Fruit fly (Drosophila melanogaster) whole organism, wandering third instar larva: Measurements from ENCODE around the gene LysRS.
A peak's percentile ranks its signal among the peaks of the same experiment; 100 is the strongest.

ENCODE experiments used
- Abd-B ChIP-seq: fragments of >200 bp; optimal IDR thresholded peaks from 2 replicates; lab custom pipeline; 2017; ENCODE audit warnings: missing biosample characterization, missing genetic modification characterization
- CG32264 ChIP-seq: fragments of 200-800 bp; sonication (Bioruptor generic); optimal IDR thresholded peaks from 2 replicates; lab custom pipeline; 2016; ENCODE audit warnings: missing biosample characterization, missing genetic modification characterization
- CrebA ChIP-seq: fragments of 200-800 bp; sonication (Bioruptor generic); optimal IDR thresholded peaks from 2 replicates; lab custom pipeline; 2016; ENCODE audit warnings: missing biosample characterization, mild to moderate bottlenecking, missing genetic modification characterization, borderline replicate concordance
- Dfd ChIP-seq: fragments of >200 bp; optimal IDR thresholded peaks from 2 replicates; lab custom pipeline; 2017; ENCODE audit warnings: missing biosample characterization, missing genetic modification characterization
- Dif ChIP-seq: fragments of 200-275, 200-300 bp; sonication (Bioruptor generic); optimal IDR thresholded peaks from 2 replicates; lab custom pipeline; 2018; ENCODE audit warnings: missing biosample characterization, missing genetic modification characterization; ENCODE audit not compliant: partially characterized antibody
- GATAd ChIP-seq: sonication (Bioruptor generic); optimal IDR thresholded peaks from 2 replicates; lab custom pipeline; 2016; ENCODE audit warnings: missing biosample characterization, missing genetic modification characterization
- Hnf4 ChIP-seq: fragments of 200-800 bp; sonication (Bioruptor generic); optimal IDR thresholded peaks from 2 replicates; lab custom pipeline; 2016; ENCODE audit warnings: missing biosample characterization, mild to moderate bottlenecking, missing genetic modification characterization
- Hr78 ChIP-seq: fragments of >200 bp; optimal IDR thresholded peaks from 2 replicates; lab custom pipeline; 2017; ENCODE audit warnings: missing biosample characterization, missing genetic modification characterization
- Hr83 ChIP-seq: fragments of 200-300 bp; sonication (Bioruptor generic); optimal IDR thresholded peaks from 2 replicates; lab custom pipeline; 2016; ENCODE audit warnings: missing biosample characterization, mild to moderate bottlenecking, missing genetic modification characterization, moderate library complexity; ENCODE audit not compliant: poor library complexity, severe bottlenecking
- Jra ChIP-seq: sonication (Bioruptor generic); optimal IDR thresholded peaks from 2 replicates; lab custom pipeline; 2016; ENCODE audit warnings: missing biosample characterization, missing genetic modification characterization
- Mio ChIP-seq: sonication (Bioruptor generic); optimal IDR thresholded peaks from 2 replicates; lab custom pipeline; 2016; ENCODE audit warnings: missing biosample characterization, missing genetic modification characterization
- Myc ChIP-seq: fragments of >200 bp; optimal IDR thresholded peaks from 2 replicates; lab custom pipeline; 2017
- N ChIP-seq: fragments of >200 bp; optimal IDR thresholded peaks from 2 replicates; lab custom pipeline; 2018; ENCODE audit warnings: missing biosample characterization, missing external identifiers, missing genetic modification characterization
- OdsH ChIP-seq: fragments of 200-800 bp; sonication (Bioruptor generic); optimal IDR thresholded peaks from 2 replicates; lab custom pipeline; 2016; ENCODE audit warnings: missing biosample characterization, mild to moderate bottlenecking, missing genetic modification characterization
- Rel ChIP-seq, 2 experiments: fragments of 200-800 bp; sonication (Bioruptor generic) in 1 of 2; optimal IDR thresholded peaks; 2 replicates in 1 of 2; 3 replicates in 1 of 2; lab custom pipeline; 2016 to 2019; ENCODE audit warnings: mild to moderate bottlenecking in 2 of 2, missing biosample characterization in 2 of 2, missing genetic modification characterization in 2 of 2, moderate library complexity in 1 of 2
- Sp1 ChIP-seq: fragments of 200-800 bp; sonication (Bioruptor generic); optimal IDR thresholded peaks from 3 replicates; lab custom pipeline; 2019; ENCODE audit warnings: missing biosample characterization, mild to moderate bottlenecking, missing genetic modification characterization, moderate library complexity
- Vsx2 ChIP-seq: fragments of 200-300, 225-300 bp; sonication (Bioruptor generic); optimal IDR thresholded peaks from 2 replicates; lab custom pipeline; 2018; ENCODE audit warnings: missing biosample characterization, missing genetic modification characterization; ENCODE audit not compliant: partially characterized antibody
- br ChIP-seq: fragments of 200-800 bp; sonication (Bioruptor generic); optimal IDR thresholded peaks from 2 replicates; lab custom pipeline; 2016; ENCODE audit warnings: missing biosample characterization, missing genetic modification characterization
- brk ChIP-seq: fragments of 200-800 bp; sonication (Bioruptor generic); optimal IDR thresholded peaks from 2 replicates; lab custom pipeline; 2016; ENCODE audit warnings: missing biosample characterization, mild to moderate bottlenecking, missing genetic modification characterization
- dl ChIP-seq, 2 experiments: fragments of 175-275, 200-275 bp in 1 of 2; fragments of 200-275 bp in 1 of 2; sonication (Bioruptor generic); optimal IDR thresholded peaks; lab custom pipeline; 2018; ENCODE audit warnings: mild to moderate bottlenecking in 2 of 2, missing biosample characterization in 2 of 2, missing genetic modification characterization in 2 of 2, moderate library complexity in 2 of 2; ENCODE audit not compliant: partially characterized antibody in 2 of 2, insufficient read depth in 1 of 2
- dmrt93B ChIP-seq: fragments of 200-800 bp; sonication (Bioruptor generic); optimal IDR thresholded peaks from 2 replicates; lab custom pipeline; 2018; ENCODE audit warnings: missing biosample characterization, mild to moderate bottlenecking, missing genetic modification characterization
- dsf ChIP-seq: sonication (Bioruptor generic); optimal IDR thresholded peaks from 2 replicates; lab custom pipeline; 2016; ENCODE audit warnings: missing biosample characterization, missing genetic modification characterization, borderline replicate concordance
- ey ChIP-seq: fragments of 200-800 bp; sonication (Bioruptor generic); optimal IDR thresholded peaks from 2 replicates; lab custom pipeline; 2016; ENCODE audit warnings: missing biosample characterization, missing genetic modification characterization
- foxo ChIP-seq, 2 experiments: fragments of 200-800 bp; sonication (Bioruptor generic); optimal IDR thresholded peaks; 2 replicates in 1 of 2; 3 replicates in 1 of 2; lab custom pipeline; 2016 to 2017; ENCODE audit warnings: missing biosample characterization in 2 of 2, missing genetic modification characterization in 2 of 2
- fru ChIP-seq: fragments of 200-800 bp; sonication (Bioruptor generic); optimal IDR thresholded peaks from 3 replicates; lab custom pipeline; 2016; ENCODE audit warnings: missing biosample characterization, mild to moderate bottlenecking, missing genetic modification characterization
- h ChIP-seq: fragments of 200-800 bp; sonication (Bioruptor generic); optimal IDR thresholded peaks from 3 replicates; lab custom pipeline; 2016; ENCODE audit warnings: missing biosample characterization, mild to moderate bottlenecking, missing genetic modification characterization
- jim ChIP-seq: fragments of 175-275, 200-325 bp; sonication (Bioruptor generic); optimal IDR thresholded peaks from 2 replicates; lab custom pipeline; 2016; ENCODE audit warnings: missing biosample characterization, mild to moderate bottlenecking, missing genetic modification characterization
- lola ChIP-seq: fragments of >200 bp; optimal IDR thresholded peaks from 2 replicates; lab custom pipeline; 2017; ENCODE audit warnings: missing biosample characterization, missing genetic modification characterization
- pan ChIP-seq: fragments of >200 bp; optimal IDR thresholded peaks from 2 replicates; lab custom pipeline; 2017
- psq ChIP-seq: fragments of 200-800 bp; sonication (Bioruptor generic); optimal IDR thresholded peaks from 3 replicates; lab custom pipeline; 2017; ENCODE audit warnings: missing biosample characterization, mild to moderate bottlenecking, missing genetic modification characterization, moderate library complexity
- sage ChIP-seq: fragments of 200-800 bp; sonication (Bioruptor generic); optimal IDR thresholded peaks from 2 replicates; lab custom pipeline; 2016; ENCODE audit warnings: missing biosample characterization, mild to moderate bottlenecking, missing genetic modification characterization
- sv ChIP-seq: fragments of 200-800 bp; sonication (Bioruptor generic); optimal IDR thresholded peaks from 3 replicates; lab custom pipeline; 2016; ENCODE audit warnings: missing biosample characterization, missing genetic modification characterization
- tai ChIP-seq: sonication (Bioruptor generic); optimal IDR thresholded peaks from 2 replicates; lab custom pipeline; 2016; ENCODE audit warnings: missing biosample characterization, missing genetic modification characterization
- usp ChIP-seq: fragments of >200 bp; optimal IDR thresholded peaks from 2 replicates; lab custom pipeline; 2017; ENCODE audit warnings: missing biosample characterization, missing genetic modification characterization
- woc ChIP-seq: sonication (Bioruptor generic); optimal IDR thresholded peaks from 2 replicates; lab custom pipeline; 2016; ENCODE audit warnings: missing biosample characterization, mild to moderate bottlenecking, missing genetic modification characterization

LysRS gene

DNA sequence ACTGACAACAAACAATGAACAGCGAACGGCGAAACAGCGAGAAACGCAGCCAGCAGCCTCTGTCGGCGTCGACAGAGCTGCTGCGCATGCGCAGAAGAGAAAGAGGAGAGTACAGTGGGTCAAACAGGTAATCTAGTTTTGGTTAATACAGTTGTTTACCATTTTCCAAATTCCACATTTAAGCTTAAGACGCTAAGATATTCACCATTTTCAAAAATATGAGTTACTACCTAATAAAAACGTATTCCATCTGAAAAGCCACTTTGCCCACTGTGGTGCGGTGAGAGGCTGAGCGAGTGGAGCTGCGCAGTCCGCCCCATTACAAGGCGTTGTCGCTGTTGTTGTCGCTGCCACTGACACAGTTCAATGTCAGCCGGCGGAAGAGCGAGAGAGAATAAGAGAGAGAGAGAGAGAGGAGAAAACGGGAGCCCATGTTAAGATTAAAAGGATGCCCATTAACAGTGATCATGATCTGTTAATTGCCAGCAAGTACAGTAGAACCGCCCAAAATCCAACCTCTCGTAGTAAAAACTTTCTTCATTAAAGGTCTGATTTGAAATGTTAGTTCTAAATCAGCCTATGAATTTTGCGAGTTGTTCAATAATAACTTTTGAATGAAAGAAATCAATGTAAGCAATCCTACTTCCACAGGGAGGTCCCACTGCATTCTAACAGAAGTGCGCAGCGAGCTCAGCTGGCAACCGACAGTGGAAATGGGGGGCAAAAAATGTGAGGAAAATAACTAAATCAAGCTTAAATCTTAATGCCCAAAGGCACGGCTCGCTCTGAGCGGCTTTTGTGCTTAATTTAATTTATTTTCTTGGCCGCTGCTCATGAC is 42.3 kb upstream of the LysRS start (continued):
- TF ChIP-seq GATAd (GFP tag; lab: Kevin White, UChicago) (peak; percentile 79), h (GFP tag; lab: Kevin White, UChicago) (peak; percentile 98), dl (GFP tag; optimal IDR thresholded peaks at IDR 0.05; lab: Kevin White, UChicago; ENCODE audit: insufficient read depth in 1 of 2, partially characterized antibody in 2 of 2) (no peak), Hr78 (GFP tag; lab: Kevin White, UChicago) (no peak), Hr83 (GFP tag; lab: Kevin White, UChicago) (peak; percentile 68)

DNA sequence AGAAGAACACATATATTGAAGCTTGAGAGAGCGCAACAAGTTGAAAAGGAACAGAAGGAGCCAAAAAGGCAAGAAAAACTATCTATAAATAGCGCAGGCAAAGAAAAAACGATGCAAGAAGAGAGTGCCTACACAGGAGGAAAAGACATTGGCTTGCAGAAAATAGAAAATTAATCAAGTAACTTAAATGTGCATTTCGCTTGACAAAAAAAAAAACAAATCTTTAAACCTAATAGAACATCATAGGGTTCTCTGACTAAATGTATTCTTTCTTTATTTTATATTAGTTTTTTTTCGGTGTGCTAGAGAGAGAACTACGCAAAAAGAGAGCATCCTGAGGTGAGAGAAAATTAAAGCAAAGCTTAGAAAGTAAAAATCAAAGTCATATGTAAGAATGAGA is 41.4 kb upstream of the LysRS start:
- TF ChIP-seq foxo (GFP tag; optimal IDR thresholded peaks at IDR 0.05; lab: Kevin White, UChicago) (peak in 1 of 2 experiments; percentile 3), ey (GFP tag; lab: Kevin White, UChicago) (peak; percentile 44), h (GFP tag; lab: Kevin White, UChicago) (no peak), OdsH (GFP tag; lab: Kevin White, UChicago) (no peak), fru (GFP tag; lab: Kevin White, UChicago) (peak; percentile 18)
- TF ChIP-seq, all 38 proteins: peak for 3

DNA sequence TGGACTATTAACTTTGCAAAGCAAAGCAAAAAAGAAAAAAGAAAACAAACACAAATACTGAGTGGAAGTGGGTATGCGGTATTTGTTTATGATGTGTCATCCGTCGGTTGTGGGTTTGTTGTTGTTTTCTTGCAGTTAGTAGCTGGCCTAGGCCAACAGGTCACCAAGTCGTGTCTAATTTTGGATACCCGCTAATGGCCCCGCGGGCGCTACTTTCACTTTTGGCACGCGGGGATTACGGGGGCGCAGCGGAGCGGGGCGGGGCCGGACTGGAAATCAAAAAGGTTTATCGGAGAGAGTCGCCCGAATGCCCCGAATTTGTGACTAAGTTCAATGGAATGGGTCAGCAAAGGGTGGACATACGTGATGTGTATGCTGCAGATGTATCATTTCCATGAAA is 38.4 kb upstream of the LysRS start:
- TF ChIP-seq tai (no peak), Sp1 (GFP tag; lab: Kevin White, UChicago) (no peak), Hr83 (GFP tag; lab: Kevin White, UChicago) (no peak), Mio (GFP tag; lab: Kevin White, UChicago) (no peak), br (GFP tag; lab: Kevin White, UChicago) (no peak), Jra (GFP tag; lab: Kevin White, UChicago) (no peak), Rel (GFP tag; optimal IDR thresholded peaks at IDR 0.05; lab: Kevin White, UChicago) (no peak), Rel (tag; optimal IDR thresholded peaks at IDR 0.05; lab: Kevin White, UChicago) (no peak), Hr78 (GFP tag; lab: Kevin White, UChicago) (no peak), foxo (GFP tag; optimal IDR thresholded peaks at IDR 0.05; lab: Kevin White, UChicago) (no peak), dl (GFP tag; optimal IDR thresholded peaks at IDR 0.05; lab: Kevin White, UChicago; ENCODE audit: insufficient read depth in 1 of 2, partially characterized antibody in 2 of 2) (no peak), pan (lab: Kevin White, UChicago) (no peak), dmrt93B (GFP tag; lab: Kevin White, UChicago) (no peak), CG32264 (GFP tag; lab: Kevin White, UChicago) (no peak), brk (no peak), Abd-B (GFP tag; lab: Kevin White, UChicago) (no peak), ey (GFP tag; lab: Kevin White, UChicago) (no peak), sage (GFP tag; lab: Kevin White, UChicago) (no peak), woc (GFP tag; lab: Kevin White, UChicago) (no peak), CrebA (GFP tag; lab: Kevin White, UChicago) (no peak), Vsx2 (GFP tag; lab: Kevin White, UChicago) (no peak)

DNA sequence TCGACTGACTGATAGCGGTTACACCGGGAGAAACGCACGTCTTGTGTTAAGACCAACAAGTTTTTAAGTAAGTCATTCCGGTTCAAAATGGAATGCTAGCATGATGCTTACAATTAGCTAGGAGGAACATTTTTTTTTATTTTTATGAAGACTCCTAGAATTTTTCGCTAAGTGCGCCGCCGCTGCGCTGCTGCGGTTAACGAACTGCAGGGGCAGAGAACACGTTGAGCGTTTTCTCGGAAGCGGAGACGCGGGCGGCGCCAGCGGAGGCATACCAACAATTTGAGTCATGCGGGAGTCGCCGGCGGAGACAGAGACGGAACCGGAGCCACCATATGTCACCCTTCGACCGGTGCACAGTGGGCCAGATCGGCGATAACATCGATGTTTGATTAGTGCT is 37.3 kb upstream of the LysRS start:
- TF ChIP-seq OdsH (GFP tag; lab: Kevin White, UChicago) (peak; percentile 98), Myc (lab: Kevin White, UChicago) (no peak), Vsx2 (GFP tag; lab: Kevin White, UChicago) (no peak), N (GFP tag; lab: Kevin White, UChicago) (no peak), Dif (GFP tag; lab: Kevin White, UChicago) (no peak), brk (peak; percentile 97), CG32264 (GFP tag; lab: Kevin White, UChicago) (peak; percentile 98), psq (GFP tag; lab: Kevin White, UChicago) (peak; percentile 96), dl (GFP tag; optimal IDR thresholded peaks at IDR 0.05; lab: Kevin White, UChicago; ENCODE audit: insufficient read depth in 1 of 2, partially characterized antibody in 2 of 2) (no peak), h (GFP tag; lab: Kevin White, UChicago) (peak; percentile 99), sv (GFP tag; lab: Kevin White, UChicago) (peak; percentile 91), lola (GFP tag; lab: Kevin White, UChicago) (no peak), dmrt93B (GFP tag; lab: Kevin White, UChicago) (peak; percentile 98), GATAd (GFP tag; lab: Kevin White, UChicago) (peak; percentile 96), Jra (GFP tag; lab: Kevin White, UChicago) (peak; percentile 98), ey (GFP tag; lab: Kevin White, UChicago) (peak; percentile 99), usp (GFP tag; lab: Kevin White, UChicago) (no peak), Rel (GFP tag; optimal IDR thresholded peaks at IDR 0.05; lab: Kevin White, UChicago) (peak; percentile 97), Rel (tag; optimal IDR thresholded peaks at IDR 0.05; lab: Kevin White, UChicago) (peak; percentile 94), br (GFP tag; lab: Kevin White, UChicago) (peak; percentile 99), CrebA (GFP tag; lab: Kevin White, UChicago) (peak; percentile 96), woc (GFP tag; lab: Kevin White, UChicago) (peak; percentile 98), Hr83 (GFP tag; lab: Kevin White, UChicago) (peak; percentile 94), jim (peak; percentile 59), Mio (GFP tag; lab: Kevin White, UChicago) (peak; percentile 94), Hnf4 (GFP tag; lab: Kevin White, UChicago) (peak; percentile 99), sage (GFP tag; lab: Kevin White, UChicago) (peak; percentile 97), dsf (GFP tag; lab: Kevin White, UChicago) (peak; percentile 92), Hr78 (GFP tag; lab: Kevin White, UChicago) (no peak), fru (GFP tag; lab: Kevin White, UChicago) (peak; percentile 99), Abd-B (GFP tag; lab: Kevin White, UChicago) (no peak), Dfd (GFP tag; lab: Kevin White, UChicago) (peak; percentile 46), pan (lab: Kevin White, UChicago) (no peak), Sp1 (GFP tag; lab: Kevin White, UChicago) (peak; percentile 99), foxo (GFP tag; optimal IDR thresholded peaks at IDR 0.05; lab: Kevin White, UChicago) (peak; percentile 97 to 99)
